Fruit fly (Drosophila melanogaster): ENCODE measurements around the gene CG10171.

CG10171 gene

DNA sequence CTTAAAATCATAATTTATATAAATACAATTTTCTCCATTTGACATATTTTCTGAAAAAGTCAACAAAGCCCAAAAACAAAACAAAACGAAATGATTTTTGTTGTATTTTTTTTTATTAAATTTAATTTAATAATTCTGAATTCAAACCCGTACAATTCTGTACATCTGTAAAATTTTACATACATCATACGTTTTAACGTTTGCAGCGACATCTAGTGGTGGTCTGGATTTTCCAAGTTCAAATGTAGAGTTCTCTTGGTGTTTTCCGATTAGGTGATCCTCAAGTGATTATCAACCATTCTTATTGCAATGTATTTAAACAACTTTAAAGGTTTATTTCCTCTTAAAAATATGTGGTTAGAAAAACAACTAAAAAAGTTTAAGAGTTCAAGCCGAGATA lies 23.3 kb upstream of the CG10171 start (continued):
- TF ChIP-seq CG1603 (tag; optimal IDR thresholded peaks at IDR 0.05), result peak; percentile 49
- TF ChIP-seq Lhr (GFP tag; optimal IDR thresholded peaks at IDR 0.05), result peak; percentile 63
- TF ChIP-seq CG32772 (GFP tag; IDR thresholded peaks at IDR 0.05), result peak; percentile 22; the same call in 1 of the 2 replicates
- TF ChIP-seq lov (optimal IDR thresholded peaks at IDR 0.05), result no peak
- no peak for TF ChIP-seq lov (GFP tag; IDR thresholded peaks at IDR 0.05)
- TF ChIP-seq CG3281 (GFP tag; optimal IDR thresholded peaks at IDR 0.05), result no peak
- no peak for TF ChIP-seq CG17328 (GFP tag; IDR thresholded peaks at IDR 0.05)
- TF ChIP-seq B-H2 (GFP tag; optimal IDR thresholded peaks at IDR 0.05), result no peak
- TF ChIP-seq stwl (tag; optimal IDR thresholded peaks at IDR 0.05), result peak; percentile 61
- no peak for TF ChIP-seq CG2202 (tag; optimal IDR thresholded peaks at IDR 0.05)
- peak; percentile 31 for TF ChIP-seq Dp (GFP tag; optimal IDR thresholded peaks at IDR 0.05)
- TF ChIP-seq CG12104 (GFP tag; optimal IDR thresholded peaks at IDR 0.05), result no peak
- peak; percentile 2 for TF ChIP-seq Myb (GFP tag; optimal IDR thresholded peaks at IDR 0.05)
- TF ChIP-seq btn (GFP tag; optimal IDR thresholded peaks at IDR 0.05), result no peak
- peak; percentile 77 for TF ChIP-seq CG3995 (GFP tag; optimal IDR thresholded peaks at IDR 0.05)

DNA sequence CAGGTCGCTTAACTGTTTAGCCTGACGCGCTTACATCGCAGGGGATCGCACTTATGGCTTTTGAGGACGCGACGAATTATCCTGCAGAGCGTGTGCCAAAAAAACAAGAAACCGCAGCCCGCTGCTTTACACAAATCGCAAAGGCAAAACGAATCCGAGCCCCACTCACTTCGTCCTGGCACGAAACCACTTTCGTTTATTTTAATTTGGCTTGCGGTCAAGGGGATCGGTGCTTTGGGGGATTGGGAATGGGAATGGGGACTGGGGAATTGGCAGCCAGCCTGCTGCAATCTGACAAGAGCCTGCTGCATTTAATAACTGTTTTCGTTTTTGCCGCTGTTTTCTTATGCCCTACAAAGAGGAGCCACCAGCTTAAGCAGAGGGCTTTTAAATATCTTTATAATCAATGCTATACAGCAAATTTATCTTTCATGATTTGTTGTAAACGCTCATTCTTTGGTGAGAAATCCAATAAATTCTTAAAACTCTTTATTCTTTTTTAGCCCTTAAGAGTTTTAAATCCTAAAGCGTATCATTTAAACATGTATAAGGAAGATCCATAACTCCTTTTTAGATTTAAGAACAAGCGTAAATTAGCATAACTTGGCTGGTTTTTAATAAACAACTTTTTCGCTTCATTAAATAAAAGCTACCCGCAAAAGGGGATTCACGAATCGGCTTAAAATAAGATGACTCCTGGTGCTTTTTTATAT lies 22.3 kb upstream of the CG10171 start:
- peak; percentile 11 for TF ChIP-seq sens (GFP tag)
- TF ChIP-seq ewg (GFP tag; optimal IDR thresholded peaks at IDR 0.05), result no peak
- TF ChIP-seq lmd (GFP tag; IDR thresholded peaks at IDR 0.05), result no peak

dm6 chr3L:13406873-13407272 lies 19.2 kb upstream of the CG10171 start:
- TF ChIP-seq vfl (GFP tag; optimal IDR thresholded peaks at IDR 0.05) (no peak), CG2202 (tag; optimal IDR thresholded peaks at IDR 0.05) (no peak), sens (GFP tag) (peak; percentile 84), CG17829 (tag; optimal IDR thresholded peaks at IDR 0.05) (peak; percentile 11), CG10654 (GFP tag; optimal IDR thresholded peaks at IDR 0.05) (no peak), dmrt11E (tag; optimal IDR thresholded peaks at IDR 0.05) (peak; percentile 40), Lpt (GFP tag; optimal IDR thresholded peaks at IDR 0.05) (no peak), tio (GFP tag; optimal IDR thresholded peaks at IDR 0.05) (peak; percentile 20), Fer1 (GFP tag; optimal IDR thresholded peaks at IDR 0.05) (no peak), CG4360 (GFP tag; IDR thresholded peaks at IDR 0.05) (no peak), CG12071 (GFP tag; optimal IDR thresholded peaks at IDR 0.05) (no peak), lbe (GFP tag; optimal IDR thresholded peaks at IDR 0.05) (no peak), fd64A (GFP tag; optimal IDR thresholded peaks at IDR 0.05) (no peak), CG2199 (GFP tag; IDR thresholded peaks at IDR 0.05) (no peak), sisA (GFP tag; IDR thresholded peaks at IDR 0.05) (no peak), CG11504 (tag; optimal IDR thresholded peaks at IDR 0.05) (peak; percentile 24), CG9609 (GFP tag; optimal IDR thresholded peaks at IDR 0.05) (no peak), CG10979 (tag; optimal IDR thresholded peaks at IDR 0.05) (peak; percentile 6), Hmx (GFP tag; optimal IDR thresholded peaks at IDR 0.05) (no peak), zen2 (GFP tag; IDR thresholded peaks at IDR 0.05; ENCODE audit: partially characterized antibody) (no peak), CG6654 (GFP tag; optimal IDR thresholded peaks at IDR 0.05) (no peak), nerfin-2 (GFP tag; IDR thresholded peaks at IDR 0.05; ENCODE audit: partially characterized antibody) (no peak), bsh (GFP tag; optimal IDR thresholded peaks at IDR 0.05) (peak in 1 of 2 experiments; percentile 12), phol (tag; optimal IDR thresholded peaks at IDR 0.05) (peak; percentile 18), CG14710 (tag; optimal IDR thresholded peaks at IDR 0.05) (peak; percentile 3), Med (GFP tag) (peak; percentile 41), CG18011 (GFP tag; optimal IDR thresholded peaks at IDR 0.05) (no peak), CG2712 (tag; optimal IDR thresholded peaks at IDR 0.05) (peak; percentile 2), CG10209 (GFP tag; optimal IDR thresholded peaks at IDR 0.05) (no peak), CG1602 (GFP tag; optimal IDR thresholded peaks at IDR 0.05) (no peak), jing (GFP tag; optimal IDR thresholded peaks at IDR 0.05) (no peak), gem (tag; optimal IDR thresholded peaks at IDR 0.05) (peak; percentile 6)

All from whole organism, embryonic.